Worm (Caenorhabditis elegans) whole organism, midembryonic: Measurements from ENCODE around the gene wdr-5.2.

Experiments used
- cog-1 ChIP-seq: sonication (generic microtip); optimal IDR thresholded peaks from 2 replicates; lab custom pipeline; 2016; ENCODE audit warnings: missing genetic modification characterization, missing compliant biosample characterization
- flt-1 ChIP-seq: fragments of 200-800 bp; sonication (Bioruptor generic); IDR thresholded peaks from 2 replicates; pipeline ENCODE4 v1.3.6; 2022; ENCODE audit warnings: missing genetic modification characterization, missing compliant biosample characterization
- med-1 ChIP-seq: sonication (generic microtip); optimal IDR thresholded peaks from 2 replicates; lab custom pipeline; 2017; ENCODE audit warnings: missing genetic modification characterization, mild to moderate bottlenecking, missing compliant biosample characterization, antibody characterized with exemption, missing genetic modification reagents; ENCODE audit not compliant: insufficient read depth
- ref-1 ChIP-seq: fragments of 200-800 bp; sonication (Bioruptor generic); conservative IDR thresholded peaks from 2 replicates; pipeline ENCODE4 v1.3.6; 2022; ENCODE audit warnings: missing genetic modification reagents, missing genetic modification characterization, missing compliant biosample characterization
- tab-1 ChIP-seq: fragments of 200-800 bp; sonication (Bioruptor generic); IDR thresholded peaks from 2 replicates; pipeline ENCODE4 v1.3.6; 2022; ENCODE audit warnings: missing genetic modification characterization, missing compliant biosample characterization
- ztf-23 ChIP-seq: fragments of 200-800 bp; sonication (Bioruptor generic); IDR thresholded peaks from 2 replicates; pipeline ENCODE4 v1.3.6; 2022; ENCODE audit warnings: missing genetic modification reagents, missing genetic modification characterization, missing compliant biosample characterization

ce11 chrX:14316132-14316531, 33.8 kb upstream of the wdr-5.2 start:
- no peak for TF ChIP-seq ztf-23 (GFP tag; lab: Robert Waterston, UW)
- no peak for TF ChIP-seq med-1 (GFP tag; lab: Kevin White, UChicago)
- no peak for TF ChIP-seq ref-1 (GFP tag; lab: Robert Waterston, UW)
- TF ChIP-seq flt-1 (GFP tag; lab: Robert Waterston, UW), result no peak
- TF ChIP-seq tab-1 (GFP tag; lab: Robert Waterston, UW), result no peak
- no peak for TF ChIP-seq cog-1 (tag; lab: Kevin White, UChicago)
